Worm (Caenorhabditis elegans): ENCODE data around the gene fipr-16.

ce11 chrIII:8564372-8564771, 26.4 kb downstream of the fipr-16 start:
- TF ChIP-seq lsy-2 (tag; optimal IDR thresholded peaks at IDR 0.05), result no peak
- no peak for TF ChIP-seq zip-4 (GFP tag; optimal IDR thresholded peaks at IDR 0.05)
- TF ChIP-seq aly-2 (tag; optimal IDR thresholded peaks at IDR 0.05), result no peak
- TF ChIP-seq ces-1 (GFP tag; optimal IDR thresholded peaks at IDR 0.05), result no peak
- no peak for TF ChIP-seq jun-1 (tag; optimal IDR thresholded peaks at IDR 0.05)
- no peak for TF ChIP-seq unc-130 (tag; optimal IDR thresholded peaks at IDR 0.05)
- no peak for TF ChIP-seq snu-23 (GFP tag; optimal IDR thresholded peaks at IDR 0.05)
- TF ChIP-seq dpl-1 (GFP tag; optimal IDR thresholded peaks at IDR 0.05), result no peak
- TF ChIP-seq egl-13 (tag; optimal IDR thresholded peaks at IDR 0.05), result no peak
- no peak for TF ChIP-seq hlh-4 (tag; optimal IDR thresholded peaks at IDR 0.05)
- TF ChIP-seq blmp-1 (tag; optimal IDR thresholded peaks at IDR 0.05), result peak; percentile 67
- TF ChIP-seq ceh-82 (tag; optimal IDR thresholded peaks at IDR 0.05), result no peak
- TF ChIP-seq snpc-4 (tag; optimal IDR thresholded peaks at IDR 0.05), result no peak
